Fruit fly (Drosophila melanogaster) whole organism, embryonic: ENCODE results near the gene CG8526.

Experiments
- Antp ChIP-seq: fragments of 200-800 bp; sonication (Bioruptor generic); optimal IDR thresholded peaks from 3 replicates; lab custom pipeline; 2016; ENCODE audit warnings: missing biosample characterization, missing genetic modification characterization
- Awh ChIP-seq: fragments of 200-800 bp; sonication (Bioruptor generic); IDR thresholded peaks from 2 replicates; pipeline ENCODE4, ENCODE4 v1.3.6; 2022; ENCODE audit warnings: missing biosample characterization, missing genetic modification characterization
- CG1024 ChIP-seq: fragments of 200-800 bp; sonication (Bioruptor generic); IDR thresholded peaks from 2 replicates; pipeline ENCODE4 v1.3.6; 2022; ENCODE audit warnings: missing biosample characterization, missing genetic modification characterization
- CG12659 ChIP-seq: fragments of 200-800 bp; sonication (Bioruptor generic); optimal IDR thresholded peaks from 3 replicates; lab custom pipeline; 2017; ENCODE audit warnings: mild to moderate bottlenecking, missing biosample characterization, missing genetic modification reagents, missing genetic modification characterization
- CG13775 ChIP-seq: fragments of 200-800 bp; sonication (Bioruptor generic); optimal IDR thresholded peaks from 3 replicates; lab custom pipeline; 2017; ENCODE audit warnings: missing biosample characterization, mild to moderate bottlenecking, missing genetic modification characterization
- CG14014 ChIP-seq: fragments of 200-800 bp; sonication (Bioruptor generic); IDR thresholded peaks from 2 replicates; pipeline ENCODE4 v1.3.6; 2022; ENCODE audit warnings: missing biosample characterization, missing genetic modification characterization
- CG15011 ChIP-seq: fragments of 200-800 bp; sonication (Bioruptor generic); optimal IDR thresholded peaks from 3 replicates; lab custom pipeline; 2018; ENCODE audit warnings: missing biosample characterization, mild to moderate bottlenecking, missing genetic modification characterization
- CG16779 ChIP-seq: fragments of 200-800 bp; sonication (Bioruptor generic); IDR thresholded peaks from 2 replicates; pipeline ENCODE4 v1.3.6; 2022; ENCODE audit warnings: missing biosample characterization, missing genetic modification characterization
- CG17385 ChIP-seq: fragments of 200-800 bp; sonication (Bioruptor generic); optimal IDR thresholded peaks from 3 replicates; lab custom pipeline; 2018; ENCODE audit warnings: missing biosample characterization, mild to moderate bottlenecking, missing genetic modification characterization
- CG30403 ChIP-seq: fragments of 200-800 bp; sonication (Bioruptor generic); optimal IDR thresholded peaks from 3 replicates; lab custom pipeline; 2016; ENCODE audit warnings: missing biosample characterization, missing genetic modification characterization
- CG3065 ChIP-seq: fragments of 200-800 bp; sonication (Bioruptor generic); optimal IDR thresholded peaks from 2 replicates; lab custom pipeline; 2016; ENCODE audit warnings: missing biosample characterization, missing genetic modification characterization
- CG3847 ChIP-seq: fragments of 200-800 bp; sonication (Bioruptor generic); IDR thresholded peaks from 2 replicates; pipeline ENCODE4 v1.3.6; 2022; ENCODE audit warnings: missing biosample characterization, missing genetic modification characterization
- CG4328 ChIP-seq: fragments of 200-800 bp; sonication (Bioruptor generic); optimal IDR thresholded peaks from 3 replicates; lab custom pipeline; 2017; ENCODE audit warnings: missing biosample characterization, missing genetic modification reagents, missing genetic modification characterization
- CG8359 ChIP-seq: fragments of 200-800 bp; sonication (Bioruptor generic); optimal IDR thresholded peaks from 2 replicates; lab custom pipeline; 2017; ENCODE audit warnings: missing biosample characterization, mild to moderate bottlenecking, missing genetic modification characterization, borderline replicate concordance
- CG9727 ChIP-seq: fragments of 200-800 bp; sonication (Bioruptor generic); optimal IDR thresholded peaks from 3 replicates; lab custom pipeline; 2017; ENCODE audit warnings: missing biosample characterization, mild to moderate bottlenecking, missing genetic modification characterization
- CG9797 ChIP-seq: fragments of 200-800 bp; sonication (Bioruptor generic); optimal IDR thresholded peaks from 3 replicates; lab custom pipeline; 2018; ENCODE audit warnings: missing biosample characterization, mild to moderate bottlenecking, missing genetic modification characterization
- CG9932 ChIP-seq: fragments of 200-800 bp; sonication (Bioruptor generic); IDR thresholded peaks from 2 replicates; pipeline ENCODE4 v1.3.6; 2022; ENCODE audit warnings: missing biosample characterization, missing genetic modification characterization
- Camta ChIP-seq: fragments of 200-800 bp; sonication (Bioruptor generic); optimal IDR thresholded peaks from 2 replicates; lab custom pipeline; 2016; ENCODE audit warnings: missing biosample characterization, missing genetic modification characterization
- Hmx ChIP-seq: fragments of 200-800 bp; sonication (Bioruptor generic); optimal IDR thresholded peaks from 2 replicates; lab custom pipeline; 2016; ENCODE audit warnings: missing biosample characterization, missing genetic modification characterization
- Hr3 ChIP-seq: fragments of 200-800 bp; sonication (Bioruptor generic); optimal IDR thresholded peaks from 3 replicates; lab custom pipeline; 2016; ENCODE audit warnings: missing biosample characterization, missing genetic modification characterization
- Hr39 ChIP-seq: fragments of >200 bp; optimal IDR thresholded peaks from 2 replicates; lab custom pipeline; 2017
- Max ChIP-seq: fragments of 200-800 bp; sonication (Bioruptor generic); optimal IDR thresholded peaks from 2 replicates; lab custom pipeline; 2016; ENCODE audit warnings: missing biosample characterization, mild to moderate bottlenecking, missing genetic modification characterization
- Sox102F ChIP-seq: fragments of 200-800 bp; sonication (Bioruptor generic); optimal IDR thresholded peaks from 2 replicates; lab custom pipeline; 2018; ENCODE audit warnings: missing biosample characterization, mild to moderate bottlenecking, missing genetic modification characterization, moderate library complexity
- Tbp ChIP-seq: fragments of >200 bp; optimal IDR thresholded peaks from 2 replicates; lab custom pipeline; 2018; ENCODE audit warnings: missing biosample characterization, missing genetic modification characterization
- Xrp1 ChIP-seq: fragments of 200-800 bp; sonication (Bioruptor generic); IDR thresholded peaks from 2 replicates; pipeline ENCODE4 v1.3.6; 2022; ENCODE audit warnings: missing biosample characterization, missing genetic modification characterization
- ab ChIP-seq: fragments of 200-800 bp; sonication (Bioruptor generic); optimal IDR thresholded peaks from 2 replicates; lab custom pipeline; 2016; ENCODE audit warnings: missing biosample characterization, missing genetic modification characterization
- abd-A ChIP-seq: fragments of 200-800 bp; sonication (Bioruptor generic); optimal IDR thresholded peaks from 3 replicates; lab custom pipeline; 2019; ENCODE audit warnings: missing biosample characterization, mild to moderate bottlenecking, missing genetic modification characterization, moderate library complexity
- ac ChIP-seq: fragments of 200-800 bp; sonication (Bioruptor generic); optimal IDR thresholded peaks from 3 replicates; lab custom pipeline; 2017; ENCODE audit warnings: missing biosample characterization, mild to moderate bottlenecking, missing genetic modification characterization
- bowl ChIP-seq: fragments of 200-800 bp; sonication (Bioruptor generic); IDR thresholded peaks from 2 replicates; pipeline ENCODE4 v1.3.6; 2022; ENCODE audit warnings: missing biosample characterization, missing genetic modification characterization
- crp ChIP-seq, 2 experiments: fragments of 200-800 bp; sonication (Bioruptor generic); optimal IDR thresholded peaks; 2 replicates in 1 of 2; 3 replicates in 1 of 2; lab custom pipeline; 2017; ENCODE audit warnings: missing biosample characterization in 2 of 2, missing genetic modification characterization in 2 of 2, mild to moderate bottlenecking in 1 of 2, moderate library complexity in 1 of 2
- dpn ChIP-seq, 2 experiments: fragments of 200-800 bp; sonication (Bioruptor generic); optimal IDR thresholded peaks; 3 replicates each; lab custom pipeline; 2016; ENCODE audit warnings: missing biosample characterization in 2 of 2, missing genetic modification characterization in 2 of 2
- eyg ChIP-seq: fragments of 200-800 bp; sonication (Bioruptor generic); optimal IDR thresholded peaks from 3 replicates; lab custom pipeline; 2016; ENCODE audit warnings: missing biosample characterization, missing genetic modification characterization
- fd96Cb ChIP-seq: fragments of 200-800 bp; sonication (Bioruptor generic); optimal IDR thresholded peaks from 2 replicates; lab custom pipeline; 2018; ENCODE audit warnings: missing biosample characterization, mild to moderate bottlenecking, missing genetic modification characterization, moderate library complexity
- fu2 ChIP-seq: fragments of 200-800 bp; sonication (Bioruptor generic); optimal IDR thresholded peaks from 2 replicates; lab custom pipeline; 2016; ENCODE audit warnings: missing biosample characterization, missing genetic modification characterization
- gcm2 ChIP-seq: fragments of 200-800 bp; sonication (Bioruptor generic); optimal IDR thresholded peaks from 2 replicates; lab custom pipeline; 2016; ENCODE audit warnings: missing biosample characterization, missing genetic modification characterization
- grn ChIP-seq: fragments of 200-800 bp; sonication (Bioruptor generic); optimal IDR thresholded peaks from 3 replicates; lab custom pipeline; 2017; ENCODE audit warnings: missing biosample characterization, missing genetic modification characterization
- gro ChIP-seq: fragments of 200-800 bp; sonication (Bioruptor generic); optimal IDR thresholded peaks from 2 replicates; lab custom pipeline; 2016; ENCODE audit warnings: missing biosample characterization, missing genetic modification characterization
- ham ChIP-seq: fragments of 200-800 bp; sonication (Bioruptor generic); IDR thresholded peaks from 2 replicates; pipeline ENCODE4 v1.3.6; 2022; ENCODE audit warnings: missing biosample characterization, missing genetic modification characterization
- kah ChIP-seq: fragments of 200-800 bp; sonication (Bioruptor generic); optimal IDR thresholded peaks from 2 replicates; lab custom pipeline; 2018; ENCODE audit warnings: missing biosample characterization, mild to moderate bottlenecking, missing genetic modification characterization
- nerfin-2 ChIP-seq: fragments of 200-800 bp; sonication (Bioruptor generic); IDR thresholded peaks from 2 replicates; pipeline ENCODE4 v1.3.6; 2022; ENCODE audit warnings: missing biosample characterization, missing genetic modification characterization; ENCODE audit not compliant: partially characterized antibody
- org-1 ChIP-seq: fragments of 200-800 bp; sonication (Bioruptor generic); optimal IDR thresholded peaks from 2 replicates; lab custom pipeline; 2017; ENCODE audit warnings: missing biosample characterization, missing genetic modification characterization
- pan ChIP-seq, 4 experiments: fragments of >200 bp in 3 of 4; fragments of 200-800 bp in 1 of 4; sonication (Bioruptor generic) in 1 of 4; optimal IDR thresholded peaks in 3 of 4; IDR thresholded peaks in 1 of 4; 2 replicates each; pipeline versions ENCODE4 v1.3.6 to Lab custom; 2017 to 2022; ENCODE audit warnings: missing biosample characterization in 2 of 4, missing genetic modification characterization in 2 of 4, mixed read lengths in 1 of 4
- pita ChIP-seq: fragments of 200-800 bp; sonication (Bioruptor generic); optimal IDR thresholded peaks from 2 replicates; lab custom pipeline; 2017; ENCODE audit warnings: missing biosample characterization, mild to moderate bottlenecking, missing genetic modification characterization
- prd ChIP-seq, 3 experiments: fragments of >200 bp in 2 of 3; fragments of 200-800 bp in 1 of 3; sonication (Bioruptor generic) in 1 of 3; optimal IDR thresholded peaks in 2 of 3; IDR thresholded peaks in 1 of 3; 2 replicates in 2 of 3; 3 replicates in 1 of 3; pipeline versions ENCODE4 v1.3.6 to Lab custom; 2017 to 2022; ENCODE audit warnings: missing biosample characterization in 1 of 3, missing genetic modification characterization in 1 of 3
- row ChIP-seq: fragments of 200-800 bp; sonication (Bioruptor generic); IDR thresholded peaks from 3 replicates; pipeline ENCODE4 v1.3.6; 2022; ENCODE audit warnings: missing biosample characterization, missing genetic modification characterization
- sd ChIP-seq: fragments of 200-800 bp; sonication (Bioruptor generic); optimal IDR thresholded peaks from 3 replicates; lab custom pipeline; 2018; ENCODE audit warnings: missing biosample characterization, mild to moderate bottlenecking, missing genetic modification characterization, moderate library complexity
- tap ChIP-seq: fragments of 200-800 bp; optimal IDR thresholded peaks from 3 replicates; lab custom pipeline; 2019; ENCODE audit warnings: missing biosample characterization, mild to moderate bottlenecking, missing genetic modification characterization, moderate library complexity
- tgo ChIP-seq: fragments of 200-800 bp; sonication (Bioruptor generic); IDR thresholded peaks from 3 replicates; pipeline ENCODE4 v1.3.6; 2022; ENCODE audit warnings: missing biosample characterization, missing genetic modification characterization
- tx ChIP-seq: fragments of 200-800 bp; sonication (Bioruptor generic); optimal IDR thresholded peaks from 2 replicates; lab custom pipeline; 2016; ENCODE audit warnings: missing biosample characterization, missing genetic modification characterization
- vfl ChIP-seq: fragments of 200-800 bp; sonication (Bioruptor generic); optimal IDR thresholded peaks from 2 replicates; lab custom pipeline; 2016; ENCODE audit warnings: missing biosample characterization, missing genetic modification characterization

CG8526 gene

DNA sequence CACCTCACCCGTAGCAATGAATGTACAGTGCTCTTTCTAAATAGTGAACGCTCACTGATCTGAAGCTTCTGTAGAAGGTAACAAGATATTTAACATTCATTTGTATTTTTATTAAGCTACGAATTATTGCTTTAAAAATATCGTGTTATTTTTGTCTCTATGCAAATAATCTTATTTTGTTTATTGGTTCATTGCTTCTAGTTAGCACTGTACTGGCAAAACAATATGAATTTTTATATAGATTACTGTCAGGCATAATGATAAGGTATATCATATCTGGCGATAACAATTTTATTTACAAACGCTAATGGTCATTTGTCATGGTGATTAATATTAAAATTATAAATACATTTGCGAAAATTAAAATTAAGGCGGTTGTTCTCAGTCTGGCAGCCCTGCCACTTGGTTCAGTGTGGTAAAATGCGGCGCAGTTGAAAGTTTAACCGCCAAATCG is 29.5 kb upstream of the CG8526 start, which contains the start of gene CG9471 (continued):
- TF ChIP-seq fu2 (GFP tag; lab: Kevin White, UChicago) (peak; percentile 90), ham (peak; percentile 71; the same call in 1 of the 2 replicates), CG3065 (peak; percentile 60), Sox102F (GFP tag; lab: Kevin White, UChicago) (peak; percentile 93), CG12659 (GFP tag; lab: Kevin White, UChicago) (peak; percentile 93), CG15011 (peak; percentile 86), ac (peak; percentile 29), CG4328 (GFP tag; lab: Kevin White, UChicago) (peak; percentile 83), ab (peak; percentile 43), CG14014 (GFP tag; lab: Robert Waterston, UW) (peak; percentile 93), abd-A (tag; lab: Kevin White, UChicago) (no peak), pan (optimal IDR thresholded peaks at IDR 0.05; lab: Kevin White, UChicago) (no peak), pan (GFP tag; optimal IDR thresholded peaks at IDR 0.05 in 1 of 2, IDR thresholded peaks at IDR 0.05 in 1 of 2) (peak in 1 of 2 experiments; percentile 95), CG16779 (GFP tag; lab: Robert Waterston, UW) (peak; percentile 90), gcm2 (GFP tag; lab: Kevin White, UChicago) (peak; percentile 76), CG9797 (GFP tag; lab: Kevin White, UChicago) (no peak), pita (GFP tag; lab: Kevin White, UChicago) (no peak), CG9727 (GFP tag; lab: Kevin White, UChicago) (peak; percentile 92), eyg (GFP tag; lab: Kevin White, UChicago) (peak; percentile 86), grn (peak; percentile 82), CG17385 (peak; percentile 91), prd (optimal IDR thresholded peaks at IDR 0.05; lab: Kevin White, UChicago) (no peak), prd (GFP tag; IDR thresholded peaks at IDR 0.05; lab: Robert Waterston, UW) (peak; percentile 96), kah (GFP tag; lab: Kevin White, UChicago) (peak; percentile 76), Awh (peak; percentile 90), CG13775 (GFP tag; lab: Kevin White, UChicago) (peak; percentile 91), Camta (peak; percentile 87), Hr3 (GFP tag; lab: Kevin White, UChicago) (peak; percentile 91), tap (peak; percentile 92), CG8359 (peak; percentile 14), gro (GFP tag; lab: Kevin White, UChicago) (peak; percentile 89), crp (GFP tag; optimal IDR thresholded peaks at IDR 0.05; lab: Kevin White, UChicago) (peak in 1 of 2 experiments; percentile 38), CG3847 (GFP tag; lab: Robert Waterston, UW) (peak; percentile 89), Max (GFP tag; lab: Kevin White, UChicago) (peak; percentile 86), nerfin-2 (GFP tag; lab: Robert Waterston, UW) (no peak), vfl (GFP tag; lab: Kevin White, UChicago) (peak; percentile 82), CG1024 (GFP tag; lab: Robert Waterston, UW) (peak; percentile 56; the same call in 1 of the 2 replicates), CG9932 (GFP tag; lab: Robert Waterston, UW) (peak; percentile 93), tx (peak; percentile 88), Hmx (GFP tag; lab: Kevin White, UChicago) (peak; percentile 88), Hr39 (lab: Kevin White, UChicago) (no peak), row (GFP tag; lab: Robert Waterston, UW) (peak; percentile 98), dpn (GFP tag; optimal IDR thresholded peaks at IDR 0.05; lab: Kevin White, UChicago) (peak; percentile 90 to 93), sd (tag; lab: Kevin White, UChicago) (peak; percentile 90), org-1 (GFP tag; lab: Kevin White, UChicago) (peak; percentile 82), Antp (GFP tag; lab: Kevin White, UChicago) (peak; percentile 89), Xrp1 (GFP tag; lab: Robert Waterston, UW) (peak; percentile 95), tgo (GFP tag; lab: Robert Waterston, UW) (peak; percentile 92), Tbp (GFP tag; lab: Kevin White, UChicago) (no peak), CG30403 (GFP tag; lab: Kevin White, UChicago) (peak; percentile 93), fd96Cb (tag; lab: Kevin White, UChicago) (peak; percentile 92), bowl (GFP tag; lab: Robert Waterston, UW) (peak; percentile 85)
